Fruit fly (Drosophila melanogaster): Measurements from ENCODE around the gene CG17294.

DNA sequence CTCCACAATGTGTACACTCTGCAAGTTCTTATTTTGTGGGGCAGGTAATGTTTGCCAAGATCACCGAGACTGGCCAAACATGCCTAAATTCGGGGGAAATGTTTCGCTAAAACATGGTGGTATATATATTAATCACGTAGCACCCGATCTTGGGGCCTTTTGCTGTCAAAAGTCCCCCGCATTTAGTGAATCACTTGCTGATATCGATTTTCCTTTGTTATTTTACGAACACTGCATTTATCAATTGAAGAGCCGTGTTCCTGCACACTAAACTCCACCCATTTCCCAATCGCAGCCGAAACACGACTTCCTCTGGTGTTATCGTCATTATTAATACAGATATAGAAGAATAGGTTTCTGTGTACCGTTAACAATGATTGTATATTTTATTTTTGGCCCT, 44.9 kb downstream of the CG17294 start:
- no peak for TF ChIP-seq Gsc (GFP tag; IDR thresholded peaks at IDR 0.05)
- no peak for TF ChIP-seq Mes4 (GFP tag; optimal IDR thresholded peaks at IDR 0.05)
- TF ChIP-seq Sox102F (GFP tag; optimal IDR thresholded peaks at IDR 0.05), result no peak
- no peak for TF ChIP-seq Aef1 (GFP tag; IDR thresholded peaks at IDR 0.05)
- no peak for TF ChIP-seq Med (GFP tag)
- TF ChIP-seq zen (tag; optimal IDR thresholded peaks at IDR 0.05), result no peak
- no peak for TF ChIP-seq lmd (GFP tag; IDR thresholded peaks at IDR 0.05)
- TF ChIP-seq grn (GFP tag; optimal IDR thresholded peaks at IDR 0.05), result no peak
- TF ChIP-seq CG11093 (GFP tag; IDR thresholded peaks at IDR 0.05), result no peak
- TF ChIP-seq Optix (GFP tag; IDR thresholded peaks at IDR 0.05), result no peak
- TF ChIP-seq Rfx (GFP tag; IDR thresholded peaks at IDR 0.05), result no peak
- no peak for TF ChIP-seq az2 (GFP tag; optimal IDR thresholded peaks at IDR 0.05)
- TF ChIP-seq Ada2b (GFP tag; IDR thresholded peaks at IDR 0.05), result no peak
- TF ChIP-seq Poxn (GFP tag; IDR thresholded peaks at IDR 0.05), result no peak
